Fruit fly (Drosophila melanogaster) whole organism, pupa: ENCODE results near the gene CG7550.

Source experiments
- CG10348 ChIP-seq: fragments of 200-800 bp; sonication (Bioruptor generic); IDR thresholded peaks from 2 replicates; pipeline ENCODE4 v1.3.6; 2022; ENCODE audit warnings: missing biosample characterization, missing genetic modification characterization
- CG12605 ChIP-seq: fragments of 200-800 bp; sonication (Bioruptor generic); IDR thresholded peaks from 2 replicates; pipeline ENCODE4 v1.3.6; 2022; ENCODE audit warnings: missing biosample characterization, missing genetic modification characterization
- CG13204 ChIP-seq: fragments of 200-800 bp; sonication (Bioruptor generic); optimal IDR thresholded peaks from 2 replicates; lab custom pipeline; 2018; ENCODE audit warnings: missing biosample characterization, mild to moderate bottlenecking, missing genetic modification characterization, moderate library complexity
- CG14655 ChIP-seq: fragments of 200-800 bp; sonication (Bioruptor generic); optimal IDR thresholded peaks from 3 replicates; lab custom pipeline; 2017; ENCODE audit warnings: mild to moderate bottlenecking, missing biosample characterization, missing genetic modification reagents, missing genetic modification characterization
- CG15710 ChIP-seq: fragments of 200-800 bp; sonication (Bioruptor generic); optimal IDR thresholded peaks from 2 replicates; lab custom pipeline; 2018; ENCODE audit warnings: missing biosample characterization, mild to moderate bottlenecking, missing genetic modification characterization, moderate library complexity
- CG17806 ChIP-seq: fragments of 200-800 bp; sonication (Bioruptor generic); optimal IDR thresholded peaks from 2 replicates; lab custom pipeline; 2018; ENCODE audit warnings: missing biosample characterization, mild to moderate bottlenecking, missing genetic modification characterization, moderate library complexity
- CG32121 ChIP-seq: fragments of 200-800 bp; sonication (Bioruptor generic); IDR thresholded peaks from 2 replicates; pipeline ENCODE4 v1.3.6; 2022; ENCODE audit warnings: missing biosample characterization, missing genetic modification characterization
- CG34367 ChIP-seq: fragments of 200-800 bp; sonication (Bioruptor generic); optimal IDR thresholded peaks from 2 replicates; lab custom pipeline; 2018; ENCODE audit warnings: missing biosample characterization, mild to moderate bottlenecking, missing genetic modification characterization
- CG4496 ChIP-seq: fragments of 200-800 bp; sonication (Bioruptor generic); IDR thresholded peaks from 3 replicates; pipeline ENCODE4 v1.3.6; 2022; ENCODE audit warnings: missing biosample characterization, missing genetic modification characterization
- CG8159 ChIP-seq: fragments of 200-800 bp; sonication (Bioruptor generic); optimal IDR thresholded peaks from 3 replicates; lab custom pipeline; 2018; ENCODE audit warnings: missing biosample characterization, mild to moderate bottlenecking, missing genetic modification characterization, moderate library complexity
- CG8301 ChIP-seq: fragments of 200-800 bp; sonication (Bioruptor generic); optimal IDR thresholded peaks from 2 replicates; lab custom pipeline; 2018; ENCODE audit warnings: missing biosample characterization, mild to moderate bottlenecking, missing genetic modification characterization
- CG9948 ChIP-seq: fragments of 200-800 bp; sonication (Bioruptor generic); optimal IDR thresholded peaks from 2 replicates; lab custom pipeline; 2018; ENCODE audit warnings: missing biosample characterization, mild to moderate bottlenecking, missing genetic modification characterization, moderate library complexity
- D1 ChIP-seq: fragments of 200-800 bp; sonication (Bioruptor generic); optimal IDR thresholded peaks from 2 replicates; lab custom pipeline; 2018; ENCODE audit warnings: missing biosample characterization, mild to moderate bottlenecking, missing genetic modification characterization, moderate library complexity
- EcR ChIP-seq: fragments of 200-800 bp; sonication (Bioruptor generic); optimal IDR thresholded peaks from 3 replicates; lab custom pipeline; 2019; ENCODE audit warnings: missing biosample characterization, missing genetic modification characterization, mild to moderate bottlenecking, moderate library complexity, missing genetic modification reagents
- Ets98B ChIP-seq: fragments of 200-800 bp; sonication (Bioruptor generic); IDR thresholded peaks from 2 replicates; pipeline ENCODE4 v1.3.6; 2022; ENCODE audit warnings: missing biosample characterization, missing genetic modification characterization
- Pif1A ChIP-seq: fragments of 200-800 bp; sonication (Bioruptor generic); optimal IDR thresholded peaks from 3 replicates; lab custom pipeline; 2016; ENCODE audit warnings: missing biosample characterization, missing genetic modification characterization
- Pif1B ChIP-seq: fragments of 200-800 bp; sonication (Bioruptor generic); optimal IDR thresholded peaks from 3 replicates; lab custom pipeline; 2016; ENCODE audit warnings: missing biosample characterization, missing genetic modification characterization
- Snoo ChIP-seq: fragments of 200-800 bp; sonication (Bioruptor generic); optimal IDR thresholded peaks from 3 replicates; lab custom pipeline; 2017; ENCODE audit warnings: missing biosample characterization, mild to moderate bottlenecking, missing genetic modification characterization, inconsistent platforms
- fd96Ca ChIP-seq: fragments of 200-800 bp; sonication (Bioruptor generic); IDR thresholded peaks from 3 replicates; pipeline ENCODE4 v1.3.6; 2022; ENCODE audit warnings: missing biosample characterization, missing genetic modification characterization
- gl ChIP-seq: fragments of 200-800 bp; sonication (Bioruptor generic); optimal IDR thresholded peaks from 2 replicates; lab custom pipeline; 2018; ENCODE audit warnings: missing biosample characterization, mild to moderate bottlenecking, missing genetic modification characterization
- rn ChIP-seq: fragments of 200-800 bp; sonication (Bioruptor generic); IDR thresholded peaks from 2 replicates; pipeline ENCODE4 v1.3.6; 2022; ENCODE audit warnings: missing biosample characterization, missing genetic modification characterization

The CG7550 gene

DNA sequence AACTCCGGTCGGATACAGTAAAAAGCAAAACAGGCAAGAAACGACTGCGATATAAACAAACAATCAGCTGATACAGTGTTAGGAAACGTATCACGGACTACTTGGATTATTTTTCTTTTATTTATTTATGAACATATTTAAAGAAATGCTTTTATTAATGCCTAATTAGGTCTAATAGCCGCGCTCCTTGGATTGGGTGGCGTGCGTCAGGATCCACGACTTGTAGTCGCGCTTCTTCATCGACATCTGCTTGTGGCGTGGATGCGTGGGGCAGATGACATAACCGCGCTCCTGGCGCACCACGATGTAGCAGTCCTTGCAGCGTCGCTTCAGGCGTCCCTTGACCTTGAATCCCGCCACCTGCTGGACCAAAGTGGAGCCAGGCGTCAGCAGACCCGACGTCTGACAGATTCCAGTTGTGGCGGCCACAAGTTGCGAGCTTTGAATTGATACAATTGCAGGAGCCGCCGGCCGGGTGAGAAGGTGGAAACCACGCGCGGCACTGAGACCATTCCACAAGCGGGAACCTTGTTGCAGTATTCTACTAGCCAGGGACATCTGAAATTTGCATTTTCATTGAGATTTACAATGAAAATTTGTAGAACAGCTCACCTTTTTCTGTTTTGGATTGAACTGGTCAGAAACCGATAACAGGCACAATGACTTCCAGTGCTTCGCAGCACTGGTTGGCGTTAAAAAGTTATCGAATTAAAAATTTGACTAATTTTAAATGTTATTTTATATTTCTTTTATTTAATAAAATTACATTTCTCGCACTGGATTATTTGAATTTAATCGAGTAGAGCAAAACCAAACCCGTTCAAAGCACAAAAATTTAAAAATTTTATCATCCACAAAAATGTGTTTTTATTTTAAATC, at the start of gene CG7550, which contains the start of gene mRpL36:
CG7550 (minus strand) TSS at position 51 of the 879 bp plus-strand sequence.
mRpL36 (minus strand) TSS at position 652 of the 879 bp plus-strand sequence.
- TF ChIP-seq CG9948 (tag; lab: Kevin White, UChicago) (no peak), CG8159 (tag; lab: Kevin White, UChicago) (no peak), rn (GFP tag; lab: Robert Waterston, UW) (no peak), CG32121 (GFP tag; lab: Robert Waterston, UW) (no peak), Pif1B (no peak), CG4496 (GFP tag; lab: Robert Waterston, UW) (no peak), CG13204 (GFP tag; lab: Kevin White, UChicago) (no peak), CG12605 (GFP tag; lab: Robert Waterston, UW) (no peak)
- TF ChIP-seq, all 21 proteins: peak for 0

DNA sequence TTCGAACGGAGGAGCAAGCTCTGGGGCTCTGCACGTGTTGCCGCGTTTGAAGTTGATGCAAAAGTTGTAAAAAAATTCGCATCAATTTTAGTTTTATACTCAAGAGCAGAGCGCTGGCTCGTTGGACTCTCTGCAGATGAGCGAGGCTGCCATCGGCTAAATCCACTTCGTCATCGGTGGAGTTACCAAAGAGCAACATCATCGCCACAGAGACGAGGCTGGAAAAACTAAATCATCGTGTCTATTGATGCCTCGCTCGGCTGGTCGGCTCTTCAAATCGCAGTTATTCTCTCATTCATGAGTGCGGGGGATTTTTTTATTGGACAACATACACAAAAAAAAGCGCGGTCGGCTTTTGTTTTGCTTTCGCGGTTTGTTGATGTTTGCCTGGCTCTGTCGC, 41.1 kb upstream of the CG7550 start, which contains the start of gene CG13675:
CG13675 (minus strand) TSS at position 83 of the 400 bp plus-strand sequence.
- peak; percentile 44; the same call in 1 of the 3 replicates for TF ChIP-seq CG4496 (GFP tag; lab: Robert Waterston, UW)
- no peak for TF ChIP-seq CG15710

DNA sequence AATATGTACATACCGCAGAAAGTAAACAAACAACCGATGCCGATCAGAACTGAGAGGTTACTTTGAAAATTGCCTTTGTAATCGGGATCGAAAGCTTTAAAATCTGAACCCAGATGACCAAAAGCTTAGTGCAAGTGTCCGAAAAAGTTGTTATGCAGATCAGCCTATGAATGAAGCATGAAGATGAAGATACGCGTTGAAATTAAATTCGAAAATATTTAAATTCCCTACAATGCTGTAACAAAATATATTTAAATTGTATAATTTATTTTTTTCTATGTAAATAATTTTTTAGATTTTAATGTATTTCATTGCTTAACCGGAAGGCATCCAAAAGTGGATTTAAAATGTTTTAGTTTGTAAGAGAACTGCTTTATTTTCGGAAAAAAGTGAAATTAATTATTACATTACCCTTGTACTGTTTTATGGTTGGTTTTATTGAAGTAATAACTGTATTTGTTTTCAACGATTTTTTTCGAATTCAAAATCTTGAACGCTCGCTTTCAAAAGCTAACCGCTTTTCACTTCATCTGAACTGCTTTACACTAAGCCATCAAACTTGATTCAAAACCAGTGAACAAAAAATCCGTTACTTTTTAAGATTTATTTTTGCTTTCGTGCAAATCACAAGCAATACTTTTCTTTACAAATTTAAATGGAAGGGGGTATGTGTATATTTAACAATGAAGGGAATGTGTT, 35.5 kb upstream of the CG7550 start, which contains the start of gene CG43886:
CG43886 (minus strand) TSS at position 51 of the 699 bp plus-strand sequence.
- no peak for TF ChIP-seq rn (GFP tag; lab: Robert Waterston, UW)
- TF ChIP-seq D1 (tag; lab: Kevin White, UChicago): peak; percentile 14

DNA sequence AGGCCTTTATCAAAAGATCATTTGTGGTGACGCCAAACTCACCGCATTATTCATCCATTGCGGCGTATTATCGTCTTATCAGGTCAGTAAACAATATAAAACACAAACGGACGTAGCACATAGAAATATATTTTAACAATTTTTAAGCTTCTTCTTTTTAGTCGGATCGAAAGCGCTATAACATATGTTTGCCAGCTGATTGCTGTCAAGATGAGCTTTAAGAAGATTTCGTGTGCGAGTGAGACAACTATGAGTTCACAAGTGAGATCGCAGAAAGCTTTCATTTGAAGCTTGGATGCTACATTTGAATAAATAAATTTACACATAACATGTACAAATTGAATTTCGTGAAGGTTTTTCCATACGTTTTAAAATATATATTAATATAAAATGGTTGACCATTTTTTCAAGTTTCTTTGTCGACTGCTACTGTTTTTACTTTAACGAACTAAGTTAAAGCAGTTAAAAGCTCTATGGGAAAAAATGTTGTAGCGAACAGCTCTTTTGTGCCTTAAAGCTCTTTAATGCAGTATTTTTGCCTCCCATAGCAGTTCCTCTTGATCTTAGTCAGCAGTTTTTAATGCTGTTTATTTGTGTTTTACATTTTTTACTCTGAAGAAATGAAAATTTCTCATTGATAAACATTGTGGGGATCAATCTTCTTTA, 34.5 kb upstream of the CG7550 start, which contains the start of gene CG42445:
CG42445 (minus strand) TSS at position 186 of the 666 bp plus-strand sequence.
- no peak for TF ChIP-seq EcR (GFP tag; lab: Kevin White, UChicago)
- no peak for TF ChIP-seq CG17806 (tag; lab: Kevin White, UChicago)
- no peak for TF ChIP-seq rn (GFP tag; lab: Robert Waterston, UW)
- TF ChIP-seq Pif1B: no peak
- TF ChIP-seq CG8159 (tag; lab: Kevin White, UChicago): no peak
- TF ChIP-seq CG34367 (tag; lab: Kevin White, UChicago): no peak
- no peak for TF ChIP-seq CG9948 (tag; lab: Kevin White, UChicago)
- TF ChIP-seq Pif1A: no peak
- no peak for TF ChIP-seq CG8301 (tag; lab: Kevin White, UChicago)
- no peak for TF ChIP-seq D1 (tag; lab: Kevin White, UChicago)
- TF ChIP-seq CG4496 (GFP tag; lab: Robert Waterston, UW): no peak
- TF ChIP-seq CG10348: no peak
- no peak for TF ChIP-seq CG32121 (GFP tag; lab: Robert Waterston, UW)
- no peak for TF ChIP-seq CG14655 (GFP tag; lab: Kevin White, UChicago)
- no peak for TF ChIP-seq fd96Ca (GFP tag; lab: Robert Waterston, UW)
- TF ChIP-seq Ets98B (GFP tag; lab: Robert Waterston, UW): no peak
- TF ChIP-seq CG13204 (GFP tag; lab: Kevin White, UChicago): no peak
- no peak for TF ChIP-seq CG15710
- no peak for TF ChIP-seq gl (tag; lab: Kevin White, UChicago)
- TF ChIP-seq, all 21 proteins: peak for 0

DNA sequence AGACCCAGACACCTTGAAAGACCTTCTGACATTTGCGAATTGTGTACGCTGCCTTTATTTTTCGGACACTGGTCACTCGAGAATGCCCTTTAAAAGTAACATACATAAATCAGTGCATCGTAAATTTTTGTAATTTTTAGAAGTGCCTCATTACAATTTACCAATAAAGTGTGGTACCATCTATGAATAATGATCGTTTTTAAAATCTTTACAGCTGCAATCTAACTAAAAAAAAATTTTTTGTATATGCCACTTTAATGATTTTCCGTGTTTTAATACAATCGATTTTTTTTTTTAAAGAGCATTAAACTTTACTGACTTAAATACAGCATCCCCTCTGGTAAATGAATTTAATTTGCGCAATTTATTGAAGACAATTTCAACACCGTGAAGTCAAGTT, 32.7 kb upstream of the CG7550 start:
- peak; percentile 46 for TF ChIP-seq Pif1B
- TF ChIP-seq gl (tag; lab: Kevin White, UChicago): no peak
- no peak for TF ChIP-seq CG13204 (GFP tag; lab: Kevin White, UChicago)
- peak; percentile 48 for TF ChIP-seq EcR (GFP tag; lab: Kevin White, UChicago)
- TF ChIP-seq Snoo (tag; lab: Kevin White, UChicago): peak; percentile 25
- TF ChIP-seq rn (GFP tag; lab: Robert Waterston, UW): no peak
- peak; percentile 62 for TF ChIP-seq CG8159 (tag; lab: Kevin White, UChicago)
- no peak for TF ChIP-seq fd96Ca (GFP tag; lab: Robert Waterston, UW)
- no peak for TF ChIP-seq CG12605 (GFP tag; lab: Robert Waterston, UW)
- TF ChIP-seq Pif1A: peak; percentile 22
- 0 out of 2 replicates have a peak, but pooled peaks have one; percentile 13 for TF ChIP-seq CG32121 (GFP tag; lab: Robert Waterston, UW)
- TF ChIP-seq Ets98B (GFP tag; lab: Robert Waterston, UW): no peak
- TF ChIP-seq CG9948 (tag; lab: Kevin White, UChicago): no peak
- peak; percentile 68 for TF ChIP-seq CG15710
- peak; percentile 31 for TF ChIP-seq CG17806 (tag; lab: Kevin White, UChicago)
- no peak for TF ChIP-seq CG10348
- peak; percentile 38 for TF ChIP-seq CG34367 (tag; lab: Kevin White, UChicago)
- no peak for TF ChIP-seq CG4496 (GFP tag; lab: Robert Waterston, UW)
- peak; percentile 5 for TF ChIP-seq CG8301 (tag; lab: Kevin White, UChicago)
- TF ChIP-seq D1 (tag; lab: Kevin White, UChicago): no peak
- no peak for TF ChIP-seq CG14655 (GFP tag; lab: Kevin White, UChicago)
